Worm (Caenorhabditis elegans) whole organism, young adult: ENCODE measurements around the gene csr-1.

Experiments used
- B0336.3 ChIP-seq: fragments of 200-800 bp; sonication (Bioruptor generic); IDR thresholded peaks from 2 replicates; pipeline ENCODE4 v1.3.6; 2022; ENCODE audit warnings: missing genetic modification characterization, missing compliant biosample characterization
- D2030.7 ChIP-seq: fragments of 200-800 bp; sonication (Bioruptor generic); IDR thresholded peaks from 2 replicates; pipeline ENCODE4 v1.3.6; 2022; ENCODE audit warnings: missing genetic modification reagents, missing genetic modification characterization, missing compliant biosample characterization
- F10E7.11 ChIP-seq: sonication (generic microtip); optimal IDR thresholded peaks from 2 replicates; lab custom pipeline; 2017; ENCODE audit warnings: mild to moderate bottlenecking, missing genetic modification characterization, moderate library complexity, missing compliant biosample characterization
- F22D6.2 ChIP-seq: sonication (generic microtip); optimal IDR thresholded peaks from 2 replicates; lab custom pipeline; 2016; ENCODE audit warnings: mild to moderate bottlenecking, missing genetic modification characterization, missing compliant biosample characterization
- F52B5.7 ChIP-seq: sonication (generic microtip); optimal IDR thresholded peaks from 2 replicates; lab custom pipeline; 2016; ENCODE audit warnings: mild to moderate bottlenecking, missing genetic modification characterization, missing compliant biosample characterization
- F57C9.4 ChIP-seq: sonication (generic microtip); optimal IDR thresholded peaks from 2 replicates; lab custom pipeline; 2017; ENCODE audit warnings: mild to moderate bottlenecking, missing genetic modification characterization, missing compliant biosample characterization
- Y79H2A.3 ChIP-seq: fragments of 200-800 bp; sonication (Bioruptor generic); conservative IDR thresholded peaks from 2 replicates; pipeline ENCODE4 v1.3.6; 2022; ENCODE audit warnings: missing genetic modification reagents, missing genetic modification characterization, missing compliant biosample characterization
- Y95B8A.8 ChIP-seq: fragments of 200-800 bp; sonication (Bioruptor generic); IDR thresholded peaks from 2 replicates; pipeline ENCODE4 v1.3.6; 2022; ENCODE audit warnings: missing genetic modification reagents, missing genetic modification characterization, missing compliant biosample characterization
- athp-1 ChIP-seq: sonication (generic microtip); optimal IDR thresholded peaks from 2 replicates; lab custom pipeline; 2017; ENCODE audit warnings: mild to moderate bottlenecking, missing genetic modification characterization, missing compliant biosample characterization
- attf-5 ChIP-seq: fragments of 200-800 bp; sonication (Bioruptor generic); optimal IDR thresholded peaks from 2 replicates; lab custom pipeline; 2018; ENCODE audit warnings: mild to moderate bottlenecking, missing genetic modification characterization, missing compliant biosample characterization
- attf-6 ChIP-seq: fragments of 200-800 bp; sonication (Bioruptor generic); IDR thresholded peaks from 2 replicates; pipeline ENCODE4 v1.3.6; 2022; ENCODE audit warnings: missing genetic modification reagents, missing genetic modification characterization, missing compliant biosample characterization
- ceh-27 ChIP-seq: fragments of 200-800 bp; sonication (Bioruptor generic); optimal IDR thresholded peaks from 2 replicates; lab custom pipeline; 2018; ENCODE audit warnings: mild to moderate bottlenecking, missing genetic modification characterization, moderate library complexity, missing compliant biosample characterization
- ceh-79 ChIP-seq: sonication (generic microtip); optimal IDR thresholded peaks from 2 replicates; lab custom pipeline; 2017; ENCODE audit warnings: mild to moderate bottlenecking, missing genetic modification characterization, missing compliant biosample characterization
- chd-7 ChIP-seq: sonication (generic microtip); optimal IDR thresholded peaks from 2 replicates; lab custom pipeline; 2016; ENCODE audit warnings: mild to moderate bottlenecking, missing genetic modification characterization, moderate library complexity, missing compliant biosample characterization
- die-1 ChIP-seq: sonication (generic microtip); optimal IDR thresholded peaks from 2 replicates; lab custom pipeline; 2016; ENCODE audit warnings: missing genotype, mild to moderate bottlenecking, missing genetic modification characterization, missing compliant biosample characterization
- dox-1 ChIP-seq: fragments of 200-800 bp; sonication (Bioruptor generic); IDR thresholded peaks from 2 replicates; pipeline ENCODE4 v1.3.6; 2022; ENCODE audit warnings: missing genetic modification reagents, missing genetic modification characterization, missing compliant biosample characterization
- dpff-1 ChIP-seq: sonication (generic microtip); optimal IDR thresholded peaks from 2 replicates; lab custom pipeline; 2017; ENCODE audit warnings: mild to moderate bottlenecking, missing genetic modification characterization, missing compliant biosample characterization
- dpl-1 ChIP-seq: fragments of 150-350 bp; optimal IDR thresholded peaks from 2 replicates; lab custom pipeline; 2014; ENCODE audit warnings: missing biosample characterization, missing genetic modification reagents, missing genetic modification characterization
- efl-1 ChIP-seq: fragments of 150-350 bp; optimal IDR thresholded peaks from 2 replicates; lab custom pipeline; 2014; ENCODE audit warnings: missing biosample characterization, missing genetic modification reagents, missing genetic modification characterization
- egrh-3 ChIP-seq: fragments of 200-800 bp; sonication (Bioruptor generic); IDR thresholded peaks from 2 replicates; pipeline ENCODE4 v1.3.6; 2022; ENCODE audit warnings: missing genetic modification reagents, missing genetic modification characterization, missing compliant biosample characterization
- ekl-4 ChIP-seq: fragments of 200-800 bp; sonication (Bioruptor generic); IDR thresholded peaks from 2 replicates; pipeline ENCODE4 v1.3.6; 2022; ENCODE audit warnings: missing genetic modification reagents, missing genetic modification characterization, missing compliant biosample characterization
- fkh-3 ChIP-seq: sonication (generic microtip); optimal IDR thresholded peaks from 2 replicates; lab custom pipeline; 2016; ENCODE audit warnings: mild to moderate bottlenecking, missing genetic modification characterization, missing compliant biosample characterization
- gei-17 ChIP-seq: fragments of 200-800 bp; sonication (Bioruptor generic); optimal IDR thresholded peaks from 2 replicates; lab custom pipeline; 2018; ENCODE audit warnings: mild to moderate bottlenecking, missing genetic modification characterization, missing compliant biosample characterization
- him-1 ChIP-seq: sonication (generic microtip); optimal IDR thresholded peaks from 2 replicates; lab custom pipeline; 2016; ENCODE audit warnings: missing genotype, missing genetic modification reagents, missing genetic modification characterization, missing compliant biosample characterization
- hlh-26 ChIP-seq: fragments of 200-800 bp; sonication (Bioruptor generic); conservative IDR thresholded peaks from 2 replicates; pipeline ENCODE4 v1.3.6; 2022; ENCODE audit warnings: missing genetic modification reagents, missing genetic modification characterization, missing compliant biosample characterization
- hsf-1 ChIP-seq: fragments of 200-800 bp; sonication (Bioruptor generic); IDR thresholded peaks from 2 replicates; pipeline ENCODE4 v1.3.6; 2022; ENCODE audit warnings: missing genetic modification reagents, missing genetic modification characterization, missing compliant biosample characterization
- lag-1 ChIP-seq: fragments of 200-800 bp; sonication (Bioruptor generic); IDR thresholded peaks from 2 replicates; pipeline ENCODE4 v1.3.6; 2022; ENCODE audit warnings: missing genetic modification reagents, missing genetic modification characterization, missing compliant biosample characterization
- lin-40 ChIP-seq: sonication (generic microtip); optimal IDR thresholded peaks from 2 replicates; lab custom pipeline; 2016; ENCODE audit warnings: missing genetic modification characterization, mild to moderate bottlenecking, missing compliant biosample characterization, missing genotype, missing genetic modification reagents
- lin-54 ChIP-seq: fragments of 200-800 bp; sonication (Bioruptor generic); optimal IDR thresholded peaks from 2 replicates; lab custom pipeline; 2018; ENCODE audit warnings: mild to moderate bottlenecking, missing genetic modification characterization, missing compliant biosample characterization
- nfya-1 ChIP-seq: sonication (generic microtip); optimal IDR thresholded peaks from 2 replicates; lab custom pipeline; 2017; ENCODE audit warnings: antibody characterized with exemption, missing compliant biosample characterization, missing genetic modification characterization, borderline replicate concordance; ENCODE audit not compliant: insufficient read depth
- nfya-2 ChIP-seq: fragments of 200-800 bp; sonication (Bioruptor generic); IDR thresholded peaks from 2 replicates; pipeline ENCODE4 v1.3.6; 2022; ENCODE audit warnings: missing genetic modification reagents, missing genetic modification characterization, missing compliant biosample characterization
- nfyb-1 ChIP-seq: fragments of 200-800 bp; sonication (Bioruptor generic); IDR thresholded peaks from 2 replicates; pipeline ENCODE4 v1.3.6; 2022; ENCODE audit warnings: missing genetic modification reagents, missing genetic modification characterization, missing compliant biosample characterization
- nhr-27 ChIP-seq: fragments of 200-800 bp; sonication (Bioruptor generic); optimal IDR thresholded peaks from 2 replicates; lab custom pipeline; 2018; ENCODE audit warnings: mild to moderate bottlenecking, missing genetic modification characterization, moderate library complexity, missing compliant biosample characterization
- nhr-90 ChIP-seq: sonication (generic microtip); optimal IDR thresholded peaks from 2 replicates; lab custom pipeline; 2016; ENCODE audit warnings: missing genotype, mild to moderate bottlenecking, missing genetic modification characterization, missing compliant biosample characterization
- pbrm-1 ChIP-seq: fragments of 200-800 bp; sonication (Bioruptor generic); IDR thresholded peaks from 2 replicates; pipeline ENCODE4 v1.3.6; 2022; ENCODE audit warnings: missing genetic modification reagents, missing genetic modification characterization, missing compliant biosample characterization
- pha-4 ChIP-seq: fragments of 150-350 bp; sonication (generic microtip); optimal IDR thresholded peaks from 2 replicates; lab custom pipeline; 2014; ENCODE audit warnings: missing biosample characterization, missing genetic modification reagents, missing genetic modification characterization
- repo-1 ChIP-seq: sonication (generic microtip); optimal IDR thresholded peaks from 2 replicates; lab custom pipeline; 2017; ENCODE audit warnings: mild to moderate bottlenecking, missing genetic modification characterization, missing compliant biosample characterization
- rpc-1 ChIP-seq, 2 experiments: fragments of 150-350 bp in 1 of 2; sonication (generic microtip) in 1 of 2; optimal IDR thresholded peaks; 2 replicates each; lab custom pipeline; 2014 to 2018; ENCODE audit warnings: missing biosample characterization in 1 of 2, missing genetic modification characterization in 1 of 2, missing genetic modification reagents in 1 of 2, missing genotype in 1 of 2
- sea-2 ChIP-seq: fragments of 200-800 bp; sonication (Bioruptor generic); IDR thresholded peaks from 2 replicates; pipeline ENCODE4 v1.3.6; 2022; ENCODE audit warnings: missing genetic modification characterization, missing compliant biosample characterization
- snpc-4 ChIP-seq, 5 experiments: fragments of 150-350 bp in 1 of 5; sonication (generic microtip) in 4 of 5; optimal IDR thresholded peaks; 2 replicates each; lab custom pipeline; 2014 to 2018; ENCODE audit warnings: missing genetic modification characterization in 5 of 5, missing biosample characterization in 3 of 5, antibody characterized with exemption in 2 of 5, mild to moderate bottlenecking in 2 of 5, missing compliant biosample characterization in 2 of 5, missing genotype in 2 of 5, moderate library complexity in 2 of 5, missing genetic modification reagents in 1 of 5
- tlf-1 ChIP-seq: fragments of 200-800 bp; sonication (Bioruptor generic); optimal IDR thresholded peaks from 2 replicates; lab custom pipeline; 2018; ENCODE audit warnings: mild to moderate bottlenecking, missing genetic modification characterization, missing compliant biosample characterization
- xnd-1 ChIP-seq: sonication (generic microtip); optimal IDR thresholded peaks from 2 replicates; lab custom pipeline; 2016; ENCODE audit warnings: missing genotype, missing genetic modification reagents, missing genetic modification characterization, missing compliant biosample characterization
- zim-3 ChIP-seq: sonication (generic microtip); optimal IDR thresholded peaks from 2 replicates; lab custom pipeline; 2017; ENCODE audit warnings: mild to moderate bottlenecking, missing genetic modification characterization, moderate library complexity, missing compliant biosample characterization
- ztf-28 ChIP-seq: fragments of 200-800 bp; sonication (Bioruptor generic); IDR thresholded peaks from 2 replicates; pipeline ENCODE4 v1.3.6; 2022; ENCODE audit warnings: missing genetic modification reagents, missing genetic modification characterization, missing compliant biosample characterization

Gene csr-1

DNA sequence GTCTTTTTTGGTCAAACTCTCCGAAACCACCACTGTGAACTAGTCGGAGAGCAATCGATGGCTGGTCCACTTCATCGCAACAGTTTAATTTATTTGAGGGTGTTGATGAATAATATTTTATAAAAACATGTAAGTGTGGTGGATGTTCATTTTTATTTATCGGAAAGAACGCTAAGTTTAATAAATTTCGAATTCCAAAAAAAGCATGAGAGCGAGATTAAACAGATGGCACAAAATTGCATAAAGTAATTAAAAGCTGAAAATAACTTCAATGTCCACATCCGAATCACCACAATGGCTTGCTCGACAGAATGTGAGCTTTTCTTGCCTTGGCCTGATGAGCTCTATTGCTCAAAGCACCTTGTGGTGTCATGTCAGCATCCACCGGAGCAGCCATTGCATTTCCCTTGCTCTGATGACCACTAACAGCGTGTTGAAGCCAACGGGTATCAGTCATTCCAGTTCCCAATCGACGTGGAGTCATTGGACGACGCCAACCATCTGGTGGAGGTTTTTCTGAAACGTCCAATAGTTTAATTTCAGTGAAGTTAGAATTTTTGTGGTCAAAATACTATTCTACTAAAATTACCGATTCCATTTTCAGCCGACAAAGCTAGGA, 26.8 kb downstream of the csr-1 start (continued):
- TF ChIP-seq nhr-90 (no peak), gei-17 (GFP tag; lab: Kevin White, UChicago) (peak; percentile 11), F57C9.4 (tag; lab: Kevin White, UChicago) (no peak), repo-1 (peak; percentile 73), nhr-27 (tag; lab: Kevin White, UChicago) (no peak), xnd-1 (tag; lab: Kevin White, UChicago) (peak; percentile 16), hlh-26 (GFP tag; lab: Robert Waterston, UW) (no peak), Y79H2A.3 (no peak), hsf-1 (GFP tag; lab: Robert Waterston, UW) (peak; percentile 9), D2030.7 (GFP tag; lab: Robert Waterston, UW) (0 out of 2 replicates have a peak, but pooled peaks have one; percentile 28), athp-1 (tag; lab: Kevin White, UChicago) (peak; percentile 16), snpc-4 (GFP tag; optimal IDR thresholded peaks at IDR 0.05; lab: Kevin White, UChicago) (no peak), snpc-4 (tag; optimal IDR thresholded peaks at IDR 0.05; lab: Kevin White, UChicago) (peak in 1 of 4 experiments; percentile 35), attf-5 (GFP tag; lab: Kevin White, UChicago) (peak; percentile 5), ztf-28 (GFP tag; lab: Robert Waterston, UW) (no peak), zim-3 (tag; lab: Kevin White, UChicago) (no peak), sea-2 (GFP tag; lab: Robert Waterston, UW) (no peak), pha-4 (tag; lab: Kevin White, UChicago) (no peak), ceh-79 (tag; lab: Kevin White, UChicago) (peak; percentile 19), ekl-4 (GFP tag; lab: Robert Waterston, UW) (0 out of 2 replicates have a peak, but pooled peaks have one; percentile 30), tlf-1 (GFP tag; lab: Kevin White, UChicago) (peak; percentile 49), lin-54 (GFP tag; lab: Kevin White, UChicago) (peak; percentile 24), F22D6.2 (no peak), lin-40 (tag; lab: Kevin White, UChicago) (no peak), him-1 (tag; lab: Kevin White, UChicago) (no peak), ceh-27 (GFP tag; lab: Kevin White, UChicago) (peak; percentile 3), F10E7.11 (tag; lab: Kevin White, UChicago) (no peak), B0336.3 (peak; percentile 91), dox-1 (peak; percentile 30; the same call in 1 of the 2 replicates), nfyb-1 (GFP tag; lab: Robert Waterston, UW) (no peak), lag-1 (no peak), F52B5.7 (tag; lab: Kevin White, UChicago) (peak; percentile 89), dpff-1 (peak; percentile 7), fkh-3 (tag; lab: Kevin White, UChicago) (no peak), chd-7 (peak; percentile 45), nfya-1 (no peak), rpc-1 (optimal IDR thresholded peaks at IDR 0.05; lab: Kevin White, UChicago) (no peak), rpc-1 (tag; optimal IDR thresholded peaks at IDR 0.05; lab: Kevin White, UChicago) (no peak), die-1 (tag; lab: Kevin White, UChicago) (peak; percentile 17), attf-6 (GFP tag; lab: Robert Waterston, UW) (peak; percentile 60; the same call in 1 of the 2 replicates), efl-1 (GFP tag; lab: Kevin White, UChicago) (no peak), dpl-1 (GFP tag; lab: Kevin White, UChicago) (no peak), egrh-3 (no peak), pbrm-1 (peak; percentile 16; the same call in 1 of the 2 replicates), nfya-2 (GFP tag; lab: Robert Waterston, UW) (0 out of 2 replicates have a peak, but pooled peaks have one; percentile 6), Y95B8A.8 (GFP tag; lab: Robert Waterston, UW) (0 out of 2 replicates have a peak, but pooled peaks have one; percentile 46)
